Worm (Caenorhabditis elegans) whole organism, late embryonic: Measurements from ENCODE around the gene gly-20.

Experiments
- F13H6.1 ChIP-seq: sonication (generic microtip); optimal IDR thresholded peaks from 2 replicates; lab custom pipeline; 2016; ENCODE audit warnings: missing genetic modification characterization, missing compliant biosample characterization
- Y22D7AL.16 ChIP-seq: sonication (generic microtip); optimal IDR thresholded peaks from 2 replicates; lab custom pipeline; 2016; ENCODE audit warnings: missing genetic modification characterization, missing compliant biosample characterization
- ama-1 ChIP-seq: fragments of 150-350 bp; optimal IDR thresholded peaks from 2 replicates; lab custom pipeline; 2014
- ceh-48 ChIP-seq: sonication (generic microtip); optimal IDR thresholded peaks from 2 replicates; lab custom pipeline; 2016; ENCODE audit warnings: missing genetic modification characterization, inconsistent platforms, missing compliant biosample characterization
- che-1 ChIP-seq: sonication (generic microtip); optimal IDR thresholded peaks from 2 replicates; lab custom pipeline; 2016; ENCODE audit warnings: mild to moderate bottlenecking, missing genetic modification characterization, missing compliant biosample characterization
- elt-2 ChIP-seq: sonication (generic microtip); optimal IDR thresholded peaks from 2 replicates; lab custom pipeline; 2016; ENCODE audit warnings: missing genetic modification reagents, missing genetic modification characterization, missing compliant biosample characterization
- fkh-10 ChIP-seq: fragments of 150-350 bp; optimal IDR thresholded peaks from 2 replicates; lab custom pipeline; 2014; ENCODE audit warnings: missing biosample characterization, missing genetic modification reagents, missing genetic modification characterization
- odd-2 ChIP-seq: sonication (generic microtip); optimal IDR thresholded peaks from 2 replicates; lab custom pipeline; 2017; ENCODE audit warnings: antibody characterized with exemption, mild to moderate bottlenecking, missing genetic modification characterization, missing compliant biosample characterization
- pat-9 ChIP-seq: fragments of 200-800 bp; sonication (Bioruptor generic); optimal IDR thresholded peaks from 2 replicates; lab custom pipeline; 2018; ENCODE audit warnings: mild to moderate bottlenecking, missing genetic modification characterization, moderate library complexity, missing compliant biosample characterization
- pha-4 ChIP-seq: fragments of 150-350 bp; optimal IDR thresholded peaks from 2 replicates; lab custom pipeline; 2018; ENCODE audit warnings: missing biosample characterization, missing genetic modification reagents, missing genetic modification characterization
- pros-1 ChIP-seq: fragments of 150-350 bp; optimal IDR thresholded peaks from 2 replicates; lab custom pipeline; 2014; ENCODE audit warnings: missing biosample characterization, missing genetic modification reagents, missing genetic modification characterization
- syd-9 ChIP-seq: sonication (generic microtip); optimal IDR thresholded peaks from 2 replicates; lab custom pipeline; 2016; ENCODE audit warnings: mild to moderate bottlenecking, missing genetic modification characterization, moderate library complexity, missing compliant biosample characterization
- tbx-2 ChIP-seq: sonication (generic microtip); optimal IDR thresholded peaks from 2 replicates; lab custom pipeline; 2016; ENCODE audit warnings: missing genetic modification characterization, missing compliant biosample characterization
- unc-55 ChIP-seq: sonication (generic microtip); optimal IDR thresholded peaks from 2 replicates; lab custom pipeline; 2017; ENCODE audit warnings: missing biosample characterization, missing genetic modification reagents, missing genetic modification characterization

DNA sequence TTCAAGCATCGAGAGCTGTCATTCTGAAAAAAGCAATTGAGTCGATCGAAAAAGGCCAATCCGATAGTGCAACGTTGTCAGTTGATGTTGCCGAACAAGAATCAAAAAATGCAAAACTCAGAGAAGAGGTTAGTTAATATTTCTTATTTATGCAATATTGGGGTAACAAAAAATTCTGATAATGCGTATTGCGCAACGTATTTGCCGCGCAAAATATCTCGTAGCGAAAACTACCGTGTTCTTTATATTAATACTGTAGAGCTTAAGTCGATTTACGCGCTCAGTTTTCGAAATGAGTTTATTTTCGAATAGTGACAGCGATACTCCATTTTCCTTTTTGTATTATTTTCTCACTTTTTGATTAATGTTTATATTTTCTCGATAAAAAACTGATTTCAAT is 37.3 kb upstream of the gly-20 start:
- no peak for TF ChIP-seq unc-55 (GFP tag; lab: Kevin White, UChicago)
- TF ChIP-seq pha-4 = no peak
- TF ChIP-seq pat-9 (tag; lab: Kevin White, UChicago) = no peak
- no peak for TF ChIP-seq tbx-2 (tag; lab: Kevin White, UChicago)
- TF ChIP-seq ama-1 = no peak
- no peak for TF ChIP-seq che-1 (tag; lab: Kevin White, UChicago)
- TF ChIP-seq ceh-48 = no peak
- no peak for TF ChIP-seq odd-2 (tag; lab: Kevin White, UChicago)
- TF ChIP-seq F13H6.1 (tag; lab: Kevin White, UChicago) = no peak
- TF ChIP-seq Y22D7AL.16 (tag; lab: Kevin White, UChicago) = no peak
- no peak for TF ChIP-seq fkh-10 (GFP tag; lab: Kevin White, UChicago)
- TF ChIP-seq elt-2 (tag; lab: Kevin White, UChicago) = no peak
- TF ChIP-seq pros-1 (tag; lab: Kevin White, UChicago) = no peak
- TF ChIP-seq syd-9 (tag; lab: Kevin White, UChicago) = no peak
